Fruit fly (Drosophila melanogaster): Measurements from ENCODE around the gene Rpn3.

Rpn3 gene

DNA sequence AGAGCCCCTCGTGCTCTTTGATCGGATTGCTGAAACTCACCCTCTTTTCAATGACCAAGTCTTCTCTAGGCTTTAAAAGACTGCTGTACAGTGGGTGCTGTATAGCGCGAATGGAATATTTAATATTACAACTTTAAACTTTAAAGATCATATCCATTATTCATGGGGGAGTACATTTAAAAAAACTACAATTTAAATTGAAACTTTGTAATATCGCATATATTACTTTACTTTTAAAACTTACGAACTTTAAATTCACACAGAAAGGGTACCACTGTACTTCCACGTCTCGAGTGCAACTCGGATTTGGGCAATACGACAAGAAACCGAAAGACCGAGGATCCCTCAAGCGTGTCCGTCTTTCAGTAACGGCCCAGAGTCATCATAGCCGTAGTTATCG, 7.3 kb downstream of the Rpn3 start, which contains the start of gene Phlpp (continued):
- TF ChIP-seq CG10979 (tag; optimal IDR thresholded peaks at IDR 0.05) = peak; percentile 83
- TF ChIP-seq CG10147 (GFP tag; optimal IDR thresholded peaks at IDR 0.05) = no peak
- TF ChIP-seq sob (GFP tag; IDR thresholded peaks at IDR 0.05) = peak; percentile 53; the same call in 1 of the 2 replicates
- 0 out of 2 replicates have a peak, but pooled peaks have one; percentile 11 for TF ChIP-seq CG10321 (GFP tag; IDR thresholded peaks at IDR 0.05)
- no peak for TF ChIP-seq trh (GFP tag; optimal IDR thresholded peaks at IDR 0.05)
- no peak for TF ChIP-seq Stat92E (GFP tag; optimal IDR thresholded peaks at IDR 0.05)
- TF ChIP-seq CG2199 (GFP tag; IDR thresholded peaks at IDR 0.05) = no peak
- 0 out of 2 replicates have a peak, but pooled peaks have one; percentile 27 for TF ChIP-seq Rfx (GFP tag; IDR thresholded peaks at IDR 0.05)
- no peak for TF ChIP-seq crol (GFP tag; IDR thresholded peaks at IDR 0.05)
- TF ChIP-seq CG11247 (GFP tag; IDR thresholded peaks at IDR 0.05) = no peak
- peak; percentile 20 for TF ChIP-seq mam (GFP tag; optimal IDR thresholded peaks at IDR 0.05)
- TF ChIP-seq D19B (GFP tag; optimal IDR thresholded peaks at IDR 0.05) = no peak
- no peak for TF ChIP-seq CG11456 (GFP tag; IDR thresholded peaks at IDR 0.05)
- peak; percentile 68 for TF ChIP-seq HLH3B (GFP tag; IDR thresholded peaks at IDR 0.05)
- TF ChIP-seq CG2678 (tag; optimal IDR thresholded peaks at IDR 0.05) = no peak
- peak; percentile 77 for TF ChIP-seq CG10267 (tag; optimal IDR thresholded peaks at IDR 0.05)
- TF ChIP-seq salm (tag; optimal IDR thresholded peaks at IDR 0.05) = no peak
- peak; percentile 12 for TF ChIP-seq CG9727 (GFP tag; optimal IDR thresholded peaks at IDR 0.05)
- TF ChIP-seq CG4854 (GFP tag; optimal IDR thresholded peaks at IDR 0.05) = no peak
- no peak for TF ChIP-seq CG8089 (GFP tag; optimal IDR thresholded peaks at IDR 0.05)
- TF ChIP-seq CHES-1-like (GFP tag; optimal IDR thresholded peaks at IDR 0.05) = no peak
- no peak for TF ChIP-seq CG18599 (GFP tag; optimal IDR thresholded peaks at IDR 0.05)
- no peak for TF ChIP-seq CG30431 (GFP tag; optimal IDR thresholded peaks at IDR 0.05)
- peak; percentile 78 for TF ChIP-seq CG31441 (GFP tag; IDR thresholded peaks at IDR 0.05)
- TF ChIP-seq D (optimal IDR thresholded peaks at IDR 0.05) = no peak
- peak; percentile 41 for TF ChIP-seq D (GFP tag; optimal IDR thresholded peaks at IDR 0.05)
- TF ChIP-seq CG7357 (GFP tag; IDR thresholded peaks at IDR 0.05) = no peak
- TF ChIP-seq Dp (GFP tag; optimal IDR thresholded peaks at IDR 0.05) = no peak
- no peak for TF ChIP-seq CG12299 (tag; optimal IDR thresholded peaks at IDR 0.05)
- TF ChIP-seq CG14667 (GFP tag; IDR thresholded peaks at IDR 0.05) = peak; percentile 35; the same call in 1 of the 2 replicates
- no peak for TF ChIP-seq tll (GFP tag; optimal IDR thresholded peaks at IDR 0.05)
- TF ChIP-seq slbo (GFP tag; IDR thresholded peaks at IDR 0.05) = no peak
- TF ChIP-seq MESR4 (GFP tag; optimal IDR thresholded peaks at IDR 0.05) = no peak
- TF ChIP-seq ap (GFP tag; IDR thresholded peaks at IDR 0.05) = no peak
- TF ChIP-seq Hr51 (GFP tag; optimal IDR thresholded peaks at IDR 0.05) = peak; percentile 13 to 69
- no peak for TF ChIP-seq Hmx (GFP tag; optimal IDR thresholded peaks at IDR 0.05)
- TF ChIP-seq CG10431 (GFP tag; optimal IDR thresholded peaks at IDR 0.05) = no peak
- peak; percentile 15 for TF ChIP-seq CG33557 (GFP tag; optimal IDR thresholded peaks at IDR 0.05)
- peak; percentile 22 for TF ChIP-seq nmo (GFP tag; optimal IDR thresholded peaks at IDR 0.05)
- TF ChIP-seq YL-1 (GFP tag; optimal IDR thresholded peaks at IDR 0.05) = no peak
- peak; percentile 41; the same call in 1 of the 2 replicates for TF ChIP-seq CG6272 (GFP tag; IDR thresholded peaks at IDR 0.05)
- TF ChIP-seq CG17361 (GFP tag; IDR thresholded peaks at IDR 0.05) = peak; percentile 72
- TF ChIP-seq CG43689 (GFP tag; IDR thresholded peaks at IDR 0.05) = no peak
- TF ChIP-seq PHDP (tag; optimal IDR thresholded peaks at IDR 0.05) = no peak
- no peak for TF ChIP-seq exex (tag; optimal IDR thresholded peaks at IDR 0.05)
- peak; percentile 33 for TF ChIP-seq pum (GFP tag; optimal IDR thresholded peaks at IDR 0.05)
- no peak for TF ChIP-seq Trl (optimal IDR thresholded peaks at IDR 0.05)
- peak; percentile 32 for TF ChIP-seq Trl (GFP tag; optimal IDR thresholded peaks at IDR 0.05)
- no peak for TF ChIP-seq Mrtf (GFP tag; IDR thresholded peaks at IDR 0.05)
- peak; percentile 59 for TF ChIP-seq Rx (GFP tag; IDR thresholded peaks at IDR 0.05)
- no peak for TF ChIP-seq CG3838 (GFP tag; optimal IDR thresholded peaks at IDR 0.05)
- TF ChIP-seq tup (GFP tag; optimal IDR thresholded peaks at IDR 0.05) = no peak
